Worm (Caenorhabditis elegans) whole organism, early embryonic: ENCODE data around the gene unc-18.

Experiments used
- ama-1 ChIP-seq: fragments of 150-350 bp; optimal IDR thresholded peaks from 2 replicates; lab custom pipeline; 2014
- ceh-13 ChIP-seq: fragments of 200-800 bp; sonication (Bioruptor generic); optimal IDR thresholded peaks from 2 replicates; lab custom pipeline; 2018; ENCODE audit warnings: mild to moderate bottlenecking, missing genetic modification characterization, missing compliant biosample characterization
- ceh-36 ChIP-seq: sonication (generic microtip); optimal IDR thresholded peaks from 2 replicates; lab custom pipeline; 2016; ENCODE audit warnings: missing genetic modification characterization, inconsistent platforms, missing compliant biosample characterization
- hmg-4 ChIP-seq: fragments of 200-800 bp; sonication (Bioruptor generic); optimal IDR thresholded peaks from 2 replicates; lab custom pipeline; 2018; ENCODE audit warnings: mild to moderate bottlenecking, missing genetic modification characterization, missing compliant biosample characterization
- sea-1 ChIP-seq: fragments of 200-800 bp; sonication (Bioruptor generic); conservative IDR thresholded peaks from 2 replicates; pipeline ENCODE4 v1.3.6; 2022; ENCODE audit warnings: missing genetic modification characterization, missing compliant biosample characterization
- tbx-37 ChIP-seq: fragments of 200-800 bp; sonication (Bioruptor generic); conservative IDR thresholded peaks from 2 replicates; pipeline ENCODE4 v1.3.6; 2022; ENCODE audit warnings: missing genetic modification reagents, missing genetic modification characterization, missing compliant biosample characterization

ce11 chrX:7679835-7680234, 2.9 kb upstream of the unc-18 start:
- TF ChIP-seq hmg-4 (GFP tag; lab: Kevin White, UChicago) (no peak), ama-1 (lab: Kevin White, UChicago) (no peak), tbx-37 (GFP tag; lab: Robert Waterston, UW) (no peak), ceh-13 (GFP tag; lab: Kevin White, UChicago) (no peak), sea-1 (GFP tag; lab: Robert Waterston, UW) (no peak), ceh-36 (no peak)
